Worm (Caenorhabditis elegans) whole organism, L1 larva: ENCODE data around the gene gst-1.
A peak's percentile ranks its signal among the peaks of the same experiment; 100 is the strongest.

Experiments
- C04F5.9 ChIP-seq: sonication (generic microtip); optimal IDR thresholded peaks from 2 replicates; lab custom pipeline; 2016; ENCODE audit warnings: missing genetic modification characterization, missing compliant biosample characterization
- C16A3.4 ChIP-seq: fragments of 150-350 bp; optimal IDR thresholded peaks from 2 replicates; lab custom pipeline; 2014; ENCODE audit warnings: missing biosample characterization, missing genetic modification characterization
- C34B4.2 ChIP-seq: sonication (generic microtip); optimal IDR thresholded peaks from 2 replicates; lab custom pipeline; 2017; ENCODE audit warnings: mild to moderate bottlenecking, missing genetic modification characterization, missing compliant biosample characterization
- aly-2 ChIP-seq: fragments of 150-350 bp; optimal IDR thresholded peaks from 2 replicates; lab custom pipeline; 2014; ENCODE audit warnings: missing biosample characterization, missing genetic modification characterization
- ama-1 ChIP-seq: fragments of 150-350 bp; optimal IDR thresholded peaks from 2 replicates; lab custom pipeline; 2014
- blmp-1 ChIP-seq: fragments of 150-350 bp; optimal IDR thresholded peaks from 2 replicates; lab custom pipeline; 2014; ENCODE audit warnings: missing biosample characterization, missing genetic modification characterization
- dsc-1 ChIP-seq: sonication (generic microtip); optimal IDR thresholded peaks from 2 replicates; lab custom pipeline; 2016; ENCODE audit warnings: mild to moderate bottlenecking, missing genetic modification characterization, missing compliant biosample characterization
- efl-1 ChIP-seq, 4 experiments: fragments of 150-350 bp; optimal IDR thresholded peaks in 3 of 4; peaks in 1 of 4; 1 replicate in 1 of 4; 2 replicates in 3 of 4; lab custom pipeline; 2014; ENCODE audit warnings: missing biosample characterization in 2 of 4, missing genetic modification characterization in 2 of 4, missing genetic modification reagents in 2 of 4
- efl-3 ChIP-seq: fragments of 200-800 bp; sonication (Bioruptor generic); optimal IDR thresholded peaks from 2 replicates; lab custom pipeline; 2018; ENCODE audit warnings: mild to moderate bottlenecking, missing genetic modification characterization, missing compliant biosample characterization
- elt-3 ChIP-seq, 6 experiments: fragments of 150-350 bp in 1 of 6; sonication (generic microtip); optimal IDR thresholded peaks; 2 replicates each; lab custom pipeline; 2017 to 2018; ENCODE audit warnings: missing biosample characterization in 6 of 6, missing genetic modification characterization in 6 of 6, inconsistent platforms in 1 of 6
- ets-5 ChIP-seq: fragments of 200-800 bp; sonication (Bioruptor generic); IDR thresholded peaks from 2 replicates; pipeline ENCODE4 v1.3.6; 2022; ENCODE audit warnings: missing genetic modification characterization, missing compliant biosample characterization
- fkh-4 ChIP-seq: sonication (generic microtip); optimal IDR thresholded peaks from 2 replicates; lab custom pipeline; 2016; ENCODE audit warnings: missing compliant biosample characterization, missing genetic modification characterization, borderline replicate concordance
- fkh-8 ChIP-seq: sonication (generic microtip); optimal IDR thresholded peaks from 2 replicates; lab custom pipeline; 2016; ENCODE audit warnings: mild to moderate bottlenecking, missing genetic modification characterization, missing compliant biosample characterization
- fos-1 ChIP-seq: fragments of 150-350 bp; optimal IDR thresholded peaks from 2 replicates; lab custom pipeline; 2014; ENCODE audit warnings: missing biosample characterization, missing genetic modification characterization
- hlh-17 ChIP-seq: fragments of 200-800 bp; sonication (Bioruptor generic); optimal IDR thresholded peaks from 2 replicates; lab custom pipeline; 2018; ENCODE audit warnings: missing genetic modification characterization, mild to moderate bottlenecking, missing compliant biosample characterization, moderate library complexity, borderline replicate concordance
- hpl-2 ChIP-seq: fragments of 150-350 bp; optimal IDR thresholded peaks from 2 replicates; lab custom pipeline; 2014; ENCODE audit warnings: missing biosample characterization, missing genetic modification reagents, missing genetic modification characterization
- irx-1 ChIP-seq: sonication (generic microtip); optimal IDR thresholded peaks from 2 replicates; lab custom pipeline; 2016; ENCODE audit warnings: missing genetic modification characterization, missing compliant biosample characterization
- jun-1 ChIP-seq: fragments of 150-350 bp; optimal IDR thresholded peaks from 2 replicates; lab custom pipeline; 2014; ENCODE audit warnings: missing biosample characterization, missing genetic modification reagents, missing genetic modification characterization
- lin-15B ChIP-seq: fragments of 150-350 bp; sonication (generic microtip); optimal IDR thresholded peaks from 3 replicates; lab custom pipeline; 2014; ENCODE audit warnings: missing biosample characterization, missing genetic modification characterization
- lir-3 ChIP-seq: sonication (generic microtip); optimal IDR thresholded peaks from 2 replicates; lab custom pipeline; 2016; ENCODE audit warnings: mild to moderate bottlenecking, missing genetic modification characterization, moderate library complexity, missing compliant biosample characterization; ENCODE audit not compliant: poor library complexity
- mab-9 ChIP-seq: fragments of 200-800 bp; sonication (Bioruptor generic); IDR thresholded peaks from 2 replicates; pipeline ENCODE4 v1.3.6; 2022; ENCODE audit warnings: missing genetic modification reagents, missing genetic modification characterization, missing compliant biosample characterization
- mep-1 ChIP-seq: fragments of 150-350 bp; optimal IDR thresholded peaks from 2 replicates; lab custom pipeline; 2014; ENCODE audit warnings: missing biosample characterization, missing genetic modification characterization
- nhr-19 ChIP-seq: fragments of 200-800 bp; sonication (Bioruptor generic); conservative IDR thresholded peaks from 2 replicates; pipeline ENCODE4 v1.3.6; 2022; ENCODE audit warnings: missing genetic modification characterization, missing compliant biosample characterization
- nhr-47 ChIP-seq: sonication (generic microtip); optimal IDR thresholded peaks from 2 replicates; lab custom pipeline; 2016; ENCODE audit warnings: mild to moderate bottlenecking, missing genetic modification characterization, moderate library complexity, missing compliant biosample characterization
- nhr-71 ChIP-seq: sonication (generic microtip); optimal IDR thresholded peaks from 2 replicates; lab custom pipeline; 2016; ENCODE audit warnings: mild to moderate bottlenecking, missing genetic modification characterization, moderate library complexity, missing compliant biosample characterization
- nhr-77 ChIP-seq: fragments of 150-350 bp; optimal IDR thresholded peaks from 2 replicates; lab custom pipeline; 2014; ENCODE audit warnings: missing biosample characterization, missing genetic modification characterization
- nhr-90 ChIP-seq: sonication (generic microtip); optimal IDR thresholded peaks from 2 replicates; lab custom pipeline; 2016; ENCODE audit warnings: mild to moderate bottlenecking, missing genetic modification characterization, missing compliant biosample characterization; ENCODE audit not compliant: poor library complexity
- pqm-1 ChIP-seq: sonication (generic microtip); optimal IDR thresholded peaks from 3 replicates; lab custom pipeline; 2017; ENCODE audit warnings: missing biosample characterization, missing genetic modification characterization
- rnt-1 ChIP-seq: sonication (generic microtip); optimal IDR thresholded peaks from 2 replicates; lab custom pipeline; 2016; ENCODE audit warnings: mild to moderate bottlenecking, missing genetic modification characterization, moderate library complexity, missing compliant biosample characterization
- snpc-4 ChIP-seq: fragments of 150-350 bp; optimal IDR thresholded peaks from 2 replicates; lab custom pipeline; 2014; ENCODE audit warnings: missing biosample characterization, missing genetic modification characterization
- sptf-1 ChIP-seq: fragments of 150-350 bp; optimal IDR thresholded peaks from 2 replicates; lab custom pipeline; 2014; ENCODE audit warnings: missing biosample characterization, missing genetic modification characterization
- sup-37 ChIP-seq: fragments of 200-800 bp; sonication (Bioruptor generic); optimal IDR thresholded peaks from 2 replicates; lab custom pipeline; 2018; ENCODE audit warnings: mild to moderate bottlenecking, missing genetic modification characterization, missing compliant biosample characterization
- tbx-2 ChIP-seq: sonication (generic microtip); optimal IDR thresholded peaks from 2 replicates; lab custom pipeline; 2016; ENCODE audit warnings: missing genetic modification characterization, missing compliant biosample characterization
- unc-130 ChIP-seq: fragments of 150-350 bp; optimal IDR thresholded peaks from 2 replicates; lab custom pipeline; 2017; ENCODE audit warnings: missing biosample characterization, missing genetic modification characterization, inconsistent platforms
- unc-86 ChIP-seq: sonication (generic microtip); optimal IDR thresholded peaks from 2 replicates; lab custom pipeline; 2016; ENCODE audit warnings: missing genetic modification characterization, missing compliant biosample characterization
- unc-98 ChIP-seq: fragments of 200-800 bp; sonication (Bioruptor generic); IDR thresholded peaks from 2 replicates; pipeline ENCODE4 v1.3.6; 2022; ENCODE audit warnings: missing genetic modification characterization, missing compliant biosample characterization
- xbp-1 ChIP-seq: sonication (generic microtip); optimal IDR thresholded peaks from 2 replicates; lab custom pipeline; 2016; ENCODE audit warnings: missing genetic modification characterization, missing compliant biosample characterization
- zip-4 ChIP-seq: fragments of 200-800 bp; sonication (Bioruptor generic); optimal IDR thresholded peaks from 2 replicates; lab custom pipeline; 2018; ENCODE audit warnings: mild to moderate bottlenecking, missing genetic modification characterization, moderate library complexity, missing compliant biosample characterization

gst-1 gene

ce11 chrIII:9054414-9055147 is 4.5 kb upstream of the gst-1 start, which contains the start of gene cls-2 (continued):
- TF ChIP-seq aly-2: no peak
- no peak for TF ChIP-seq ama-1 (lab: Kevin White, UChicago)
- TF ChIP-seq tbx-2 (tag; lab: Kevin White, UChicago): no peak
- TF ChIP-seq rnt-1 (tag; lab: Kevin White, UChicago): no peak
- TF ChIP-seq efl-3 (GFP tag; lab: Kevin White, UChicago): no peak
- TF ChIP-seq nhr-90 (tag; lab: Kevin White, UChicago): no peak
- TF ChIP-seq nhr-19 (GFP tag; lab: Robert Waterston, UW): no peak
- no peak for TF ChIP-seq C04F5.9 (tag; lab: Kevin White, UChicago)
- peak; percentile 10 for TF ChIP-seq zip-4 (GFP tag; lab: Kevin White, UChicago)
- no peak for TF ChIP-seq unc-130 (tag; lab: Kevin White, UChicago)
- TF ChIP-seq jun-1 (tag; lab: Kevin White, UChicago): no peak
- no peak for TF ChIP-seq lin-15B
- no peak for TF ChIP-seq sup-37
- no peak for TF ChIP-seq fos-1 (tag; lab: Kevin White, UChicago)
- TF ChIP-seq ets-5: no peak
- TF ChIP-seq C34B4.2: no peak
- TF ChIP-seq hlh-17 (GFP tag; lab: Kevin White, UChicago): no peak
- TF ChIP-seq blmp-1: no peak
- TF ChIP-seq dsc-1: no peak
- no peak for TF ChIP-seq fkh-4 (tag; lab: Kevin White, UChicago)
- TF ChIP-seq, all 84 proteins: peak for 8

ce11 chrIII:9060267-9060666 is 1.1 kb downstream of the gst-1 start:
- TF ChIP-seq nhr-19 (GFP tag; lab: Robert Waterston, UW) (0 out of 2 replicates have a peak, but pooled peaks have one; percentile 10), fkh-8 (tag; lab: Kevin White, UChicago) (no peak), aly-2 (peak; percentile 72), elt-3 (tag; optimal IDR thresholded peaks at IDR 0.05; lab: Kevin White, UChicago) (no peak), mep-1 (tag; lab: Kevin White, UChicago) (peak; percentile 27), C34B4.2 (no peak), nhr-71 (tag; lab: Kevin White, UChicago) (peak; percentile 56), nhr-47 (tag; lab: Kevin White, UChicago) (no peak)
- TF ChIP-seq, all 84 proteins: peak for 4

ce11 chrIII:9069712-9070111 is 10.6 kb downstream of the gst-1 start:
- TF ChIP-seq ama-1 (lab: Kevin White, UChicago) (no peak), C16A3.4 (tag; lab: Kevin White, UChicago) (no peak), mep-1 (tag; lab: Kevin White, UChicago) (no peak), lir-3 (tag; lab: Kevin White, UChicago) (no peak), pqm-1 (tag; lab: Kevin White, UChicago) (no peak), unc-86 (tag; lab: Kevin White, UChicago) (no peak)

ce11 chrIII:9071372-9071771 is 12.2 kb downstream of the gst-1 start, which contains the start of gene lin-12:
lin-12 (minus strand) TSS chrIII:9071472.
- no peak for TF ChIP-seq nhr-77 (tag; lab: Kevin White, UChicago)
- no peak for TF ChIP-seq efl-1 (optimal IDR thresholded peaks at IDR 0.05; lab: Kevin White, UChicago)
- peak in 1 of 2 experiments; percentile 64 for TF ChIP-seq efl-1 (GFP tag; optimal IDR thresholded peaks at IDR 0.05 in 1 of 2; lab: Kevin White, UChicago)

ce11 chrIII:9072704-9073103 is 13.6 kb downstream of the gst-1 start:
- TF ChIP-seq snpc-4 (tag; lab: Kevin White, UChicago) (no peak), unc-98 (GFP tag; lab: Robert Waterston, UW) (no peak), xbp-1 (no peak), hpl-2 (GFP tag; lab: Kevin White, UChicago) (no peak), lin-15B (no peak), mab-9 (no peak), lir-3 (tag; lab: Kevin White, UChicago) (no peak), irx-1 (tag; lab: Kevin White, UChicago) (no peak), nhr-47 (tag; lab: Kevin White, UChicago) (no peak), sptf-1 (tag; lab: Kevin White, UChicago) (no peak), fkh-4 (tag; lab: Kevin White, UChicago) (no peak), elt-3 (tag; optimal IDR thresholded peaks at IDR 0.05; lab: Kevin White, UChicago) (no peak), jun-1 (tag; lab: Kevin White, UChicago) (no peak), nhr-90 (tag; lab: Kevin White, UChicago) (no peak)
